Fruit fly (Drosophila melanogaster): ENCODE data around the gene CG17440.

The CG17440 gene

dm6 chrX:9251212-9251877, 18.4 kb downstream of the CG17440 start (continued):
- TF ChIP-seq bcd (GFP tag; optimal IDR thresholded peaks at IDR 0.05): peak; percentile 24
- TF ChIP-seq CG4820 (GFP tag; optimal IDR thresholded peaks at IDR 0.05): no peak
- peak; percentile 66; the same call in 2 of the 3 replicates for TF ChIP-seq ci (GFP tag; IDR thresholded peaks at IDR 0.05)
- TF ChIP-seq Camta (GFP tag; optimal IDR thresholded peaks at IDR 0.05): peak; percentile 7
- no peak for TF ChIP-seq CG12299 (tag; optimal IDR thresholded peaks at IDR 0.05)
- no peak for TF ChIP-seq CG14050 (GFP tag; IDR thresholded peaks at IDR 0.05)
- no peak for TF ChIP-seq CG2889 (GFP tag; IDR thresholded peaks at IDR 0.05)
- peak; percentile 0 for TF ChIP-seq org-1 (GFP tag; optimal IDR thresholded peaks at IDR 0.05)
- no peak for TF ChIP-seq CG6791 (GFP tag; IDR thresholded peaks at IDR 0.05; ENCODE audit: partially characterized antibody)
- TF ChIP-seq slbo (GFP tag; IDR thresholded peaks at IDR 0.05): peak; percentile 51
- TF ChIP-seq aop (GFP tag; IDR thresholded peaks at IDR 0.05): no peak
- peak; percentile 31 for TF ChIP-seq Oli (tag; optimal IDR thresholded peaks at IDR 0.05)
- TF ChIP-seq CoRest (tag; optimal IDR thresholded peaks at IDR 0.05): peak; percentile 9
- no peak for TF ChIP-seq CG1024 (GFP tag; IDR thresholded peaks at IDR 0.05)
- TF ChIP-seq Asciz (GFP tag; optimal IDR thresholded peaks at IDR 0.05): peak; percentile 20
- no peak for TF ChIP-seq CG17328 (GFP tag; IDR thresholded peaks at IDR 0.05)
- peak; percentile 22 for TF ChIP-seq Xbp1 (GFP tag; optimal IDR thresholded peaks at IDR 0.05)
- TF ChIP-seq chif (GFP tag; optimal IDR thresholded peaks at IDR 0.05): peak in 1 of 2 experiments; percentile 4
- TF ChIP-seq CG42726 (GFP tag; IDR thresholded peaks at IDR 0.05; ENCODE audit: partially characterized antibody): no peak
- no peak for TF ChIP-seq Rx (GFP tag; IDR thresholded peaks at IDR 0.05)
- TF ChIP-seq jumu (GFP tag; optimal IDR thresholded peaks at IDR 0.05): no peak
- no peak for TF ChIP-seq abd-A (tag; optimal IDR thresholded peaks at IDR 0.05)
- no peak for TF ChIP-seq pan (optimal IDR thresholded peaks at IDR 0.05)
- no peak for TF ChIP-seq pan (GFP tag; optimal IDR thresholded peaks at IDR 0.05 in 1 of 2, IDR thresholded peaks at IDR 0.05 in 1 of 2)
- TF ChIP-seq ATbp (GFP tag; optimal IDR thresholded peaks at IDR 0.05): peak; percentile 37
- peak; percentile 24 for TF ChIP-seq Blimp-1 (GFP tag; optimal IDR thresholded peaks at IDR 0.05)
- no peak for TF ChIP-seq Atf-2 (GFP tag; optimal IDR thresholded peaks at IDR 0.05)
- no peak for TF ChIP-seq Mrtf (GFP tag; IDR thresholded peaks at IDR 0.05)
- no peak for TF ChIP-seq CG31224 (GFP tag; IDR thresholded peaks at IDR 0.05)
- peak; percentile 12 for TF ChIP-seq CG12659 (GFP tag; optimal IDR thresholded peaks at IDR 0.05)
- TF ChIP-seq sc (optimal IDR thresholded peaks at IDR 0.05): no peak
- no peak for TF ChIP-seq sc (GFP tag; optimal IDR thresholded peaks at IDR 0.05)
- peak; percentile 13 for TF ChIP-seq Antp (GFP tag; optimal IDR thresholded peaks at IDR 0.05)
- no peak for TF ChIP-seq HHEX (GFP tag; optimal IDR thresholded peaks at IDR 0.05)
- no peak for TF ChIP-seq Dref (GFP tag; IDR thresholded peaks at IDR 0.05)
- TF ChIP-seq Hr39 (optimal IDR thresholded peaks at IDR 0.05): no peak
- 0 out of 3 replicates have a peak, but pooled peaks have one; percentile 34 for TF ChIP-seq CG11695 (GFP tag; IDR thresholded peaks at IDR 0.05)
- TF ChIP-seq Oaz (GFP tag; IDR thresholded peaks at IDR 0.05): no peak
- no peak for TF ChIP-seq CG12155 (GFP tag; optimal IDR thresholded peaks at IDR 0.05)
- TF ChIP-seq CrebB (tag; optimal IDR thresholded peaks at IDR 0.05): no peak
- TF ChIP-seq CG3847 (GFP tag; IDR thresholded peaks at IDR 0.05): no peak
- TF ChIP-seq ab (GFP tag; optimal IDR thresholded peaks at IDR 0.05): no peak
- peak; percentile 26 for TF ChIP-seq CG18262 (tag; optimal IDR thresholded peaks at IDR 0.05)
- TF ChIP-seq CG11504 (tag; optimal IDR thresholded peaks at IDR 0.05): peak; percentile 36
- TF ChIP-seq CG7786 (GFP tag; optimal IDR thresholded peaks at IDR 0.05): no peak
- TF ChIP-seq sisA (GFP tag; IDR thresholded peaks at IDR 0.05): 0 out of 2 replicates have a peak, but pooled peaks have one; percentile 26
- TF ChIP-seq Tbp (GFP tag; optimal IDR thresholded peaks at IDR 0.05): no peak
- TF ChIP-seq CG3281 (GFP tag; optimal IDR thresholded peaks at IDR 0.05): no peak
- peak; percentile 11 for TF ChIP-seq CG8388 (GFP tag; optimal IDR thresholded peaks at IDR 0.05)
- TF ChIP-seq Spps (tag; optimal IDR thresholded peaks at IDR 0.05): no peak
- TF ChIP-seq pum (GFP tag; optimal IDR thresholded peaks at IDR 0.05): peak; percentile 12
